Fruit fly (Drosophila melanogaster) whole organism, embryonic: Measurements from ENCODE around the gene Ubi-p5E.

Experiments used
- Atf6 ChIP-seq: fragments of 200-800 bp; sonication (Bioruptor generic); IDR thresholded peaks from 2 replicates; pipeline ENCODE4 v1.3.6; 2022; ENCODE audit warnings: missing biosample characterization, missing genetic modification characterization
- CG10274 ChIP-seq: fragments of 200-800 bp; sonication (Bioruptor generic); optimal IDR thresholded peaks from 3 replicates; lab custom pipeline; 2017; ENCODE audit warnings: missing biosample characterization, mild to moderate bottlenecking, missing genetic modification characterization
- CG11504 ChIP-seq: fragments of 200-800 bp; sonication (Bioruptor generic); optimal IDR thresholded peaks from 3 replicates; lab custom pipeline; 2019; ENCODE audit warnings: missing biosample characterization, mild to moderate bottlenecking, missing genetic modification characterization, moderate library complexity
- CG11696 ChIP-seq: fragments of 200-800 bp; sonication (Bioruptor generic); IDR thresholded peaks from 2 replicates; pipeline ENCODE4 v1.3.6; 2022; ENCODE audit warnings: missing biosample characterization, missing genetic modification characterization
- CG12659 ChIP-seq: fragments of 200-800 bp; sonication (Bioruptor generic); optimal IDR thresholded peaks from 3 replicates; lab custom pipeline; 2017; ENCODE audit warnings: mild to moderate bottlenecking, missing biosample characterization, missing genetic modification reagents, missing genetic modification characterization
- CG15073 ChIP-seq: fragments of 200-800 bp; sonication (Bioruptor generic); optimal IDR thresholded peaks from 2 replicates; lab custom pipeline; 2016; ENCODE audit warnings: missing biosample characterization, missing genetic modification characterization
- CG15479 ChIP-seq: fragments of 200-800 bp; sonication (Bioruptor generic); optimal IDR thresholded peaks from 3 replicates; lab custom pipeline; 2019; ENCODE audit warnings: missing biosample characterization, mild to moderate bottlenecking, missing genetic modification characterization, moderate library complexity
- CG1647 ChIP-seq: fragments of 200-800 bp; sonication (Bioruptor generic); optimal IDR thresholded peaks from 3 replicates; lab custom pipeline; 2016; ENCODE audit warnings: missing biosample characterization, missing genetic modification characterization
- CG16779 ChIP-seq: fragments of 200-800 bp; sonication (Bioruptor generic); IDR thresholded peaks from 2 replicates; pipeline ENCODE4 v1.3.6; 2022; ENCODE audit warnings: missing biosample characterization, missing genetic modification characterization
- CG17385 ChIP-seq: fragments of 200-800 bp; sonication (Bioruptor generic); optimal IDR thresholded peaks from 3 replicates; lab custom pipeline; 2018; ENCODE audit warnings: missing biosample characterization, mild to moderate bottlenecking, missing genetic modification characterization
- CG18262 ChIP-seq: fragments of 200-800 bp; optimal IDR thresholded peaks from 3 replicates; lab custom pipeline; 2019; ENCODE audit warnings: missing biosample characterization, mild to moderate bottlenecking, missing genetic modification characterization, moderate library complexity
- CG3847 ChIP-seq: fragments of 200-800 bp; sonication (Bioruptor generic); IDR thresholded peaks from 2 replicates; pipeline ENCODE4 v1.3.6; 2022; ENCODE audit warnings: missing biosample characterization, missing genetic modification characterization
- CG6791 ChIP-seq: fragments of 200-800 bp; sonication (Bioruptor generic); IDR thresholded peaks from 3 replicates; pipeline ENCODE4 v1.3.6; 2022; ENCODE audit warnings: missing biosample characterization, missing genetic modification characterization; ENCODE audit not compliant: partially characterized antibody
- CG8765 ChIP-seq: fragments of 200-800 bp; sonication (Bioruptor generic); IDR thresholded peaks from 2 replicates; pipeline ENCODE4 v1.3.6; 2022; ENCODE audit warnings: missing biosample characterization, missing genetic modification characterization
- CG9215 ChIP-seq: fragments of 200-800 bp; sonication (Bioruptor generic); IDR thresholded peaks from 2 replicates; pipeline ENCODE4 v1.3.6; 2022; ENCODE audit warnings: missing biosample characterization, missing genetic modification characterization
- CG9609 ChIP-seq: fragments of 200-800 bp; sonication (Bioruptor generic); optimal IDR thresholded peaks from 3 replicates; lab custom pipeline; 2016; ENCODE audit warnings: missing biosample characterization, missing genetic modification characterization
- D19A ChIP-seq: fragments of 200-800 bp; optimal IDR thresholded peaks from 3 replicates; lab custom pipeline; 2019; ENCODE audit warnings: missing biosample characterization, mild to moderate bottlenecking, missing genetic modification characterization, moderate library complexity
- Dek ChIP-seq: fragments of 200-800 bp; sonication (Bioruptor generic); optimal IDR thresholded peaks from 3 replicates; lab custom pipeline; 2019; ENCODE audit warnings: missing biosample characterization, mild to moderate bottlenecking, missing genetic modification characterization, moderate library complexity
- Dp ChIP-seq: fragments of 200-800 bp; sonication (Bioruptor generic); optimal IDR thresholded peaks from 2 replicates; lab custom pipeline; 2018; ENCODE audit warnings: missing biosample characterization, mild to moderate bottlenecking, missing genetic modification characterization, moderate library complexity
- Dref ChIP-seq: fragments of 200-800 bp; sonication (Bioruptor generic); IDR thresholded peaks from 2 replicates; pipeline ENCODE4 v1.3.6; 2022; ENCODE audit warnings: missing biosample characterization, missing genetic modification characterization
- E2f2 ChIP-seq: fragments of 200-800 bp; sonication (Bioruptor generic); IDR thresholded peaks from 2 replicates; pipeline ENCODE4 v1.3.6; 2022; ENCODE audit warnings: missing biosample characterization, missing genetic modification characterization
- Fer1 ChIP-seq: fragments of 200-800 bp; sonication (Bioruptor generic); optimal IDR thresholded peaks from 2 replicates; lab custom pipeline; 2017; ENCODE audit warnings: missing biosample characterization, mild to moderate bottlenecking, missing genetic modification characterization
- Fer3 ChIP-seq: fragments of 200-800 bp; sonication (Bioruptor generic); optimal IDR thresholded peaks from 2 replicates; lab custom pipeline; 2018; ENCODE audit warnings: missing biosample characterization, mild to moderate bottlenecking, missing genetic modification characterization, moderate library complexity
- HLH3B ChIP-seq: fragments of 200-800 bp; sonication (Bioruptor generic); IDR thresholded peaks from 2 replicates; pipeline ENCODE4 v1.3.6; 2022; ENCODE audit warnings: missing biosample characterization, missing genetic modification characterization
- MESR4 ChIP-seq: fragments of 200-800 bp; sonication (Bioruptor generic); optimal IDR thresholded peaks from 2 replicates; lab custom pipeline; 2018; ENCODE audit warnings: missing biosample characterization, mild to moderate bottlenecking, missing genetic modification characterization, moderate library complexity
- Med ChIP-seq: fragments of 200-800 bp; sonication (Bioruptor generic); peaks from one replicate; lab custom pipeline; 2016; ENCODE audit warnings: missing biosample characterization, missing genetic modification characterization, mild to moderate bottlenecking, inconsistent platforms, moderate library complexity
- Ptx1 ChIP-seq: fragments of 200-800 bp; sonication (Bioruptor generic); IDR thresholded peaks from 2 replicates; pipeline ENCODE4 v1.3.6; 2022; ENCODE audit warnings: missing biosample characterization, missing genetic modification characterization
- Stat92E ChIP-seq, 3 experiments: fragments of >200 bp in 2 of 3; fragments of 200-800 bp in 1 of 3; sonication (Bioruptor generic) in 1 of 3; optimal IDR thresholded peaks; 2 replicates each; lab custom pipeline; 2017 to 2019; ENCODE audit warnings: missing biosample characterization in 3 of 3, missing genetic modification characterization in 3 of 3, mild to moderate bottlenecking in 1 of 3, moderate library complexity in 1 of 3
- Tbp ChIP-seq: fragments of >200 bp; optimal IDR thresholded peaks from 2 replicates; lab custom pipeline; 2018; ENCODE audit warnings: missing biosample characterization, missing genetic modification characterization
- bcd ChIP-seq: fragments of 200-800 bp; sonication (Bioruptor generic); optimal IDR thresholded peaks from 2 replicates; lab custom pipeline; 2017; ENCODE audit warnings: missing biosample characterization, mild to moderate bottlenecking, missing genetic modification characterization
- ci ChIP-seq: fragments of 200-800 bp; sonication (Bioruptor generic); IDR thresholded peaks from 3 replicates; pipeline ENCODE4 v1.3.6; 2022; ENCODE audit warnings: missing biosample characterization, missing genetic modification characterization
- crp ChIP-seq, 2 experiments: fragments of 200-800 bp; sonication (Bioruptor generic); optimal IDR thresholded peaks; 2 replicates in 1 of 2; 3 replicates in 1 of 2; lab custom pipeline; 2017; ENCODE audit warnings: missing biosample characterization in 2 of 2, missing genetic modification characterization in 2 of 2, mild to moderate bottlenecking in 1 of 2, moderate library complexity in 1 of 2
- ems ChIP-seq: fragments of 200-800 bp; sonication (Bioruptor generic); optimal IDR thresholded peaks from 3 replicates; lab custom pipeline; 2016; ENCODE audit warnings: missing biosample characterization, missing genetic modification characterization
- esg ChIP-seq: fragments of 200-800 bp; sonication (Bioruptor generic); conservative IDR thresholded peaks from 2 replicates; pipeline ENCODE4 v1.3.6; 2022; ENCODE audit warnings: missing biosample characterization, missing genetic modification characterization
- gcm ChIP-seq: fragments of 200-800 bp; sonication (Bioruptor generic); optimal IDR thresholded peaks from 2 replicates; lab custom pipeline; 2019; ENCODE audit warnings: missing biosample characterization, mild to moderate bottlenecking, missing genetic modification characterization, moderate library complexity
- gfzf ChIP-seq: fragments of 200-800 bp; sonication (Bioruptor generic); optimal IDR thresholded peaks from 2 replicates; lab custom pipeline; 2016; ENCODE audit warnings: missing biosample characterization, mild to moderate bottlenecking, missing genetic modification characterization, moderate library complexity
- gro ChIP-seq: fragments of 200-800 bp; sonication (Bioruptor generic); optimal IDR thresholded peaks from 2 replicates; lab custom pipeline; 2016; ENCODE audit warnings: missing biosample characterization, missing genetic modification characterization
- ind ChIP-seq: fragments of 200-800 bp; sonication (Bioruptor generic); optimal IDR thresholded peaks from 3 replicates; lab custom pipeline; 2016; ENCODE audit warnings: missing biosample characterization, missing genetic modification characterization
- insv ChIP-seq, 2 experiments: fragments of 200-800 bp; sonication (Bioruptor generic); optimal IDR thresholded peaks; 3 replicates each; lab custom pipeline; 2016 to 2018; ENCODE audit warnings: missing biosample characterization in 2 of 2, missing genetic modification characterization in 2 of 2
- lab ChIP-seq: fragments of 200-800 bp; sonication (Bioruptor generic); optimal IDR thresholded peaks from 3 replicates; lab custom pipeline; 2017; ENCODE audit warnings: missing biosample characterization, missing genetic modification characterization, mild to moderate bottlenecking, moderate library complexity, missing genetic modification reagents
- lbe ChIP-seq: fragments of 200-800 bp; sonication (Bioruptor generic); optimal IDR thresholded peaks from 2 replicates; lab custom pipeline; 2016; ENCODE audit warnings: missing biosample characterization, mild to moderate bottlenecking, missing genetic modification characterization
- lilli ChIP-seq: fragments of 200-800 bp; sonication (Bioruptor generic); optimal IDR thresholded peaks from 3 replicates; lab custom pipeline; 2016; ENCODE audit warnings: missing biosample characterization, missing genetic modification characterization
- mld ChIP-seq: fragments of 200-800 bp; sonication (Bioruptor generic); IDR thresholded peaks from 3 replicates; pipeline ENCODE4 v1.3.6; 2022; ENCODE audit warnings: missing biosample characterization, missing genetic modification characterization; ENCODE audit not compliant: partially characterized antibody
- pzg ChIP-seq: fragments of 200-800 bp; sonication (Bioruptor generic); optimal IDR thresholded peaks from 3 replicates; lab custom pipeline; 2018; ENCODE audit warnings: missing biosample characterization, mild to moderate bottlenecking, missing genetic modification characterization, moderate library complexity
- sens ChIP-seq: fragments of 200-800 bp; sonication (Bioruptor generic); peaks from one replicate; lab custom pipeline; 2016; ENCODE audit warnings: missing biosample characterization, missing genetic modification characterization
- slou ChIP-seq: fragments of 200-800 bp; sonication (Bioruptor generic); optimal IDR thresholded peaks from 3 replicates; lab custom pipeline; 2016; ENCODE audit warnings: missing biosample characterization, missing genetic modification characterization
- sob ChIP-seq: fragments of 200-800 bp; sonication (Bioruptor generic); IDR thresholded peaks from 2 replicates; pipeline ENCODE4 v1.3.6; 2022; ENCODE audit warnings: missing biosample characterization, missing genetic modification characterization
- trem ChIP-seq: fragments of 200-800 bp; optimal IDR thresholded peaks from 3 replicates; lab custom pipeline; 2019; ENCODE audit warnings: missing biosample characterization, mild to moderate bottlenecking, missing genetic modification characterization, moderate library complexity
- ttk ChIP-seq: fragments of 200-800 bp; sonication (Bioruptor generic); IDR thresholded peaks from 2 replicates; pipeline ENCODE4 v2.1.2; 2022; ENCODE audit warnings: missing biosample characterization, missing genetic modification characterization

The Ubi-p5E gene

DNA sequence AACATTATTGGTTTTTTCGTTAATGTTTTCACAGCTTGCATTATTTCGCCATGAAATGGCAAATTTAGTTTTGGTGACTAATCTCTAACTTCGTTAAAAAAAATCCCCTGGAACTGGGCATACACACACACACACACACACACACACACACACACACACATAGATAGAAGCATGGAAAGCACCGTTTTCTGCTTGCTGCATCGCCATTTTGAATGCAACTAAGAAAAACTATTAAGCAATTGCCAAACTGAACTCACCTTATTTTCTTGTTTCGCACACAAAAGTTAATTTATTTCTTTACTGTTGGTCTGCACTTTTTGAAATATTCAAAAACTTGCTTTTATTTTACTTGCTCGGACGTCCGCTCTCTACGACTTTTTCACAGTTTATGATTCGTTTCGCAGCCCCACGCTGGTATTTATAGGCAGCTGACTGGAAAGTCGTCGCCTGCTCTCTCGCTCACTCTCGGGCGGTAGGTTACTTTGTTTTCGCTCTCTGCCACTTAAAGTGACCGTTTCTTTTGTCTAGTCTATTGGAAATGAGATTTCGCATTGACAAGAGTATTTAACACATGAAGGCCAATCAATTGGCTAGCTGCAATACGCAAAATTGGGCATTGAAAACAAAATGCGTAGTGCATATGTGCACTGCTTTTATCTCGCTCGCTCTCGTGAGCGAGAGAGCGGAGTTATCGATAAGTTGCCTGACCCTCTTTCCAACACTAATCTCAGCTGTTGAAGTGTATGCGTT, 393 bp downstream of the Ubi-p5E start (continued):
- TF ChIP-seq Stat92E (GFP tag; optimal IDR thresholded peaks at IDR 0.05; lab: Kevin White, UChicago) (peak in 1 of 3 experiments; percentile 57), esg (GFP tag; lab: Robert Waterston, UW) (no peak), mld (GFP tag; lab: Robert Waterston, UW) (no peak), CG3847 (GFP tag; lab: Robert Waterston, UW) (no peak), CG10274 (GFP tag; lab: Kevin White, UChicago) (no peak), Tbp (GFP tag; lab: Kevin White, UChicago) (peak; percentile 94), CG1647 (no peak), CG15073 (GFP tag; lab: Kevin White, UChicago) (no peak), Dref (GFP tag; lab: Robert Waterston, UW) (peak; percentile 62), ind (GFP tag; lab: Kevin White, UChicago) (no peak), CG15479 (peak; percentile 56), crp (GFP tag; optimal IDR thresholded peaks at IDR 0.05; lab: Kevin White, UChicago) (peak in 1 of 2 experiments; percentile 75), gro (GFP tag; lab: Kevin White, UChicago) (peak; percentile 38), CG11696 (no peak), gcm (GFP tag; lab: Kevin White, UChicago) (peak; percentile 10), CG16779 (GFP tag; lab: Robert Waterston, UW) (no peak), CG11504 (tag; lab: Kevin White, UChicago) (no peak), ci (GFP tag; lab: Robert Waterston, UW) (no peak), CG9215 (GFP tag; lab: Robert Waterston, UW) (no peak), Fer3 (tag; lab: Kevin White, UChicago) (peak; percentile 9), Dek (tag; lab: Kevin White, UChicago) (peak; percentile 11), lab (GFP tag; lab: Kevin White, UChicago) (peak; percentile 45), Atf6 (0 out of 2 replicates have a peak, but pooled peaks have one; percentile 29), insv (GFP tag; optimal IDR thresholded peaks at IDR 0.05; lab: Kevin White, UChicago) (peak in 1 of 2 experiments; percentile 49), HLH3B (0 out of 2 replicates have a peak, but pooled peaks have one; percentile 16), ttk (GFP tag; lab: Robert Waterston, UW) (no peak), trem (tag; lab: Kevin White, UChicago) (peak; percentile 27), bcd (GFP tag; lab: Kevin White, UChicago) (peak; percentile 12)

DNA sequence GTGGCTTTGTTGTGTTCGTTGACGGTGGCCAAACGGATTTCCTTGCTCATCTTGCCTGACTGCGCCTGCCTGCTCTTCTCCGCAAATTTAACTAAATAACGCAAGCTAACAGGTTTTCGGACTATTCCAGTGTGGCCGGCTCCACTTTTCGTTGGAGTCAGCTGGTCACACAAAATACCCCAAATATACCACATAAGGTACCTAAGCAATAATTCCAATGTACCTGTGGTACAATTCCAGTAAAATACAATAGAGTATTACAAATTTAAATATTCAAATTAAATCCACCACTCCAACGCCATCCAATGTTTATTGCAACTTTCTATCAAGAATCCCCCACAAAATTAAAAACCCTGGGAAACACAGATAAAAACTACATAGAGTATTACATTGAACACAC, 2.9 kb downstream of the Ubi-p5E start, which contains the start of gene CG3566:
TSS of gene CG3566 (minus strand) at position 135 of the 400 bp plus-strand sequence.
- TF ChIP-seq sob (GFP tag; lab: Robert Waterston, UW) (peak; percentile 44; the same call in 1 of the 2 replicates), MESR4 (GFP tag; lab: Kevin White, UChicago) (peak; percentile 55), D19A (tag; lab: Kevin White, UChicago) (peak; percentile 66), Med (GFP tag; lab: Kevin White, UChicago) (peak; percentile 51), CG17385 (GFP tag; lab: Kevin White, UChicago) (no peak), Ptx1 (no peak), sens (GFP tag; lab: Kevin White, UChicago) (peak; percentile 79), slou (GFP tag; lab: Kevin White, UChicago) (no peak), Dp (GFP tag; lab: Kevin White, UChicago) (peak; percentile 3), CG8765 (no peak), CG12659 (GFP tag; lab: Kevin White, UChicago) (peak; percentile 25), CG9609 (no peak), pzg (GFP tag; lab: Kevin White, UChicago) (peak; percentile 59), gfzf (GFP tag; lab: Kevin White, UChicago) (peak; percentile 71), lilli (GFP tag; lab: Kevin White, UChicago) (peak; percentile 43), Fer1 (GFP tag; lab: Kevin White, UChicago) (peak; percentile 6), ci (GFP tag; lab: Robert Waterston, UW) (0 out of 3 replicates have a peak, but pooled peaks have one; percentile 40), ems (peak; percentile 11), lbe (GFP tag; lab: Kevin White, UChicago) (peak; percentile 11), CG18262 (tag; lab: Kevin White, UChicago) (peak; percentile 4), CG6791 (GFP tag; lab: Robert Waterston, UW) (0 out of 3 replicates have a peak, but pooled peaks have one; percentile 48), E2f2 (GFP tag; lab: Robert Waterston, UW) (0 out of 2 replicates have a peak, but pooled peaks have one; percentile 13)
